Worm (Caenorhabditis elegans): ENCODE data around the gene Y116F11A.1.

- TF ChIP-seq nhr-12 (tag; optimal IDR thresholded peaks at IDR 0.05) (no peak), sptf-1 (tag; optimal IDR thresholded peaks at IDR 0.05) (no peak), nhr-28 (tag; optimal IDR thresholded peaks at IDR 0.05) (no peak)
Observed at ce11 chrV:19737458-19737857, 7.1 kb downstream of the Y116F11A.1 start, which contains the start of gene W04E12.7.
